Worm (Caenorhabditis elegans): ENCODE measurements around the gene nhr-239.
A peak's percentile ranks its signal among the peaks of the same experiment; 100 is the strongest.

Gene nhr-239

DNA sequence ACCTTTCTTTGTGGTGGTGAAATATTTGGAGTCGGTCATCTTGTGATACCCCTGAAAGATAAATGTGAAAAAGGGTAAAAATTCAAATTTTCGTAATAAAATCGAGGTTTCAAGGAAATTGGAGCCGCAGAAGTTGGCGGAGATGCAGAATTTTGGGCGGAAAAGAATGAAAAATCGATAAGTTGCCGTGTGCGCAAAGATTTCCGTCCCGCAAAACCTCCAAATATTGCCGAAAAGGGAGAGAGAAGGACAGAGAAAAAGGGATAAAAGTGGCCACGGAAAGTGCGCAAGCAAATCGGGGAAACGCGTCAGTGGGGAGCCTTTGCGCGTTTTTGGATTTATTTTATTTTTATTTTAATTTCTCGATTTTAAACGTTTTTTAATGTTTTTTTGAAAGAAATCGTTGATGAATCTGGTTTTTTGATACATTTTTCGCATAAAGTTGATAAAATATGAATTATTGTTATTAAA is 35.5 kb downstream of the nhr-239 start, which contains the start of gene apb-1 (continued):
- no peak for TF ChIP-seq K11D2.4 (GFP tag; IDR thresholded peaks at IDR 0.05)
- TF ChIP-seq hrde-1 (tag; optimal IDR thresholded peaks at IDR 0.05; ENCODE audit: borderline replicate concordance) = no peak
- no peak for TF ChIP-seq F52B5.7 (tag; optimal IDR thresholded peaks at IDR 0.05)
- TF ChIP-seq mel-28 (tag; optimal IDR thresholded peaks at IDR 0.05; ENCODE audit: borderline replicate concordance) = no peak
- no peak for TF ChIP-seq tbx-9 (tag; optimal IDR thresholded peaks at IDR 0.05; ENCODE audit: borderline replicate concordance)
- no peak for TF ChIP-seq die-1 (tag; optimal IDR thresholded peaks at IDR 0.05)
- no peak for TF ChIP-seq chd-7 (tag; optimal IDR thresholded peaks at IDR 0.05)
- TF ChIP-seq snpc-1.3 (tag; optimal IDR thresholded peaks at IDR 0.05; ENCODE audit: insufficient read depth) = peak; percentile 63
- no peak for TF ChIP-seq Y53F4B.3 (GFP tag; IDR thresholded peaks at IDR 0.05)
- no peak for TF ChIP-seq mes-4 (tag; optimal IDR thresholded peaks at IDR 0.05)
- peak; percentile 47; the same call in 1 of the 2 replicates for TF ChIP-seq egl-44 (GFP tag; IDR thresholded peaks at IDR 0.05)
- TF ChIP-seq cebp-2 (GFP tag; IDR thresholded peaks at IDR 0.05) = no peak
- no peak for TF ChIP-seq unc-130 (GFP tag; optimal IDR thresholded peaks at IDR 0.05)

DNA sequence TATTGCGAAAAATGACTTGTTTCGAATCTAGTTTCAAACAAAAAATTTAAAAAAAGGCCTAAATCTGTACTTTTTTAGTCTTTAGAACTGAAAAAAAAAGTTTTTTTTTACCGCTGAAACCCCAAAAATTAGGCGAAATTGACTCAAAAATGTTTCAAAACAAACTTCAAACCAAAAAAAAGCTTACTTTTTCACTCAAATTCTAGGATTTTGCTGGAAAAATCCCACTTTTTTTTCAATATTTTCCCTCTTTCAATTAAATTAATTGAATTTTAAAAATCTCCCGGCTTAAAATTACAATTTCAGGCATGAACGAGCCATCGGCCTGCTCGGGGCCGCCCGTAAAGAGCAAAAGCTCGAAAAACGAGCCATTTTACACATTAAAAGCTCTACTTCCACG is 36.2 kb downstream of the nhr-239 start, which contains the start of gene mdt-19:
Gene mdt-19, plus strand, starts transcription at position 301 of the 400 bp plus-strand sequence.
- TF ChIP-seq lsy-27 (tag; optimal IDR thresholded peaks at IDR 0.05; ENCODE audit: borderline replicate concordance, insufficient read depth) = no peak

DNA sequence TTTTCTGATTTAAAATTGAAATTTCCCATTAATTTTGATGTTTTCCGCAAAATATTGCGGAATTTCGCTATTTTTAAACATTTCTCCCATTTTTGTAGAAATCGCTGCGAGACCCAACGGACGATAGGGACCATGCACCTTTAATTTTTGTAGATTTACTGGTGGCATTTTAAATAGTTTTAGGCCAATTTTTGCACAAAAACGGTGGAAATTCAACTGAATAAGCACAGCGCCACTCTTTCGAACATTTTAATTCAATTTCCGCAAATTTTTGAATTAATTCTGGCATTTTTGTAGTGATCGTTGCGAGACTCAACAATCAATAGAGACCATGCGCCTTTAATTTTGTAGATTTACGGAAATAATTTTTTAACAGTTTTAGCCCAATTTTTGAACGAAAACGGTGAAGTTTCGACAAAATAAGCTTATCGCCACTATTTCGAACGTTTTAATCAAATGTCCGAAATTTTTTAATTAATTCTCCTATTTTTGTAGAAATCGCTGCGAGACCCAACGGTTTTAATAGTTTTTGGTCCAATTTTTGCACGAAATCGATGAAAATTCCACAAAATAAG is 37.1 kb downstream of the nhr-239 start:
- TF ChIP-seq unc-130 (GFP tag; optimal IDR thresholded peaks at IDR 0.05) (no peak), dpl-1 (GFP tag; optimal IDR thresholded peaks at IDR 0.05) (no peak), unc-62 (GFP tag; optimal IDR thresholded peaks at IDR 0.05) (no peak), egl-18 (GFP tag; IDR thresholded peaks at IDR 0.05) (no peak), F22D6.2 (tag; optimal IDR thresholded peaks at IDR 0.05) (no peak), attf-6 (GFP tag; IDR thresholded peaks at IDR 0.05) (no peak), nfya-1 (tag; optimal IDR thresholded peaks at IDR 0.05; ENCODE audit: borderline replicate concordance, insufficient read depth) (no peak), snpc-4 (GFP tag; optimal IDR thresholded peaks at IDR 0.05) (no peak), snpc-4 (tag; optimal IDR thresholded peaks at IDR 0.05) (no peak), F55B11.4 (tag; optimal IDR thresholded peaks at IDR 0.05; ENCODE audit: borderline replicate concordance, insufficient read depth) (no peak), ztf-6 (GFP tag; IDR thresholded peaks at IDR 0.05) (no peak), ekl-4 (GFP tag; IDR thresholded peaks at IDR 0.05) (no peak), Y53F4B.3 (GFP tag; IDR thresholded peaks at IDR 0.05) (no peak), ztf-25 (GFP tag; IDR thresholded peaks at IDR 0.05) (no peak), Y53G8AR.9 (GFP tag; conservative IDR thresholded peaks at IDR 0.05) (no peak), tlf-1 (GFP tag; optimal IDR thresholded peaks at IDR 0.05) (peak; percentile 41), F23B12.7 (tag; optimal IDR thresholded peaks at IDR 0.05; ENCODE audit: insufficient read depth) (no peak), zim-3 (tag; optimal IDR thresholded peaks at IDR 0.05) (no peak), mcd-1 (GFP tag; IDR thresholded peaks at IDR 0.05) (peak; percentile 44; the same call in 1 of the 2 replicates), lin-26 (GFP tag; IDR thresholded peaks at IDR 0.05) (no peak), B0261.1 (tag; optimal IDR thresholded peaks at IDR 0.05) (no peak), lag-1 (GFP tag; IDR thresholded peaks at IDR 0.05) (no peak), hmg-1.2 (GFP tag; IDR thresholded peaks at IDR 0.05) (no peak), F39B2.1 (GFP tag; IDR thresholded peaks at IDR 0.05) (no peak), aptf-3 (GFP tag; IDR thresholded peaks at IDR 0.05) (no peak), madf-6 (GFP tag; IDR thresholded peaks at IDR 0.05) (peak; percentile 83), gei-17 (GFP tag; optimal IDR thresholded peaks at IDR 0.05) (no peak), B0336.3 (GFP tag; IDR thresholded peaks at IDR 0.05) (peak; percentile 65; the same call in 1 of the 2 replicates), ztf-18 (tag; optimal IDR thresholded peaks at IDR 0.05) (peak; percentile 85), snpc-1.1 (tag; optimal IDR thresholded peaks at IDR 0.05; ENCODE audit: insufficient read depth) (peak; percentile 26), chd-7 (tag; optimal IDR thresholded peaks at IDR 0.05) (no peak), F52B5.7 (tag; optimal IDR thresholded peaks at IDR 0.05) (no peak), lin-54 (GFP tag; optimal IDR thresholded peaks at IDR 0.05) (peak; percentile 64)

Data from whole organism, young adult.